Fruit fly (Drosophila melanogaster) Kc167 (cell line): Measurements from ENCODE around the gene Nep4.

ENCODE experiments used
- Myc ChIP-seq: fragments of >200 bp; optimal IDR thresholded peaks from 2 replicates; lab custom pipeline; 2017; ENCODE audit warnings: missing external identifiers
- Sin3A ChIP-seq: fragments of >200 bp; optimal IDR thresholded peaks from 2 replicates; lab custom pipeline; 2018; ENCODE audit warnings: missing external identifiers
- h ChIP-seq: fragments of >200 bp; optimal IDR thresholded peaks from 3 replicates; lab custom pipeline; 2018; ENCODE audit warnings: missing external identifiers
- insv ChIP-seq: fragments of >200 bp; optimal IDR thresholded peaks from 3 replicates; lab custom pipeline; 2018; ENCODE audit warnings: missing external identifiers
- psq ChIP-seq: fragments of >200 bp; optimal IDR thresholded peaks from 2 replicates; lab custom pipeline; 2017; ENCODE audit warnings: missing external identifiers
- ttk ChIP-seq: sonication (Bioruptor generic); optimal IDR thresholded peaks from 2 replicates; lab custom pipeline; 2017; ENCODE audit warnings: missing external identifiers

Nep4 gene

dm6 chr3R:20622297-20623168 lies 37.2 kb downstream of the Nep4 start:
- TF ChIP-seq Sin3A (lab: Kevin White, UChicago): no peak
- no peak for TF ChIP-seq Myc (lab: Kevin White, UChicago)
- no peak for TF ChIP-seq h
- TF ChIP-seq psq (lab: Kevin White, UChicago): no peak
- no peak for TF ChIP-seq ttk (lab: Kevin White, UChicago)
- TF ChIP-seq insv (lab: Kevin White, UChicago): no peak

dm6 chr3R:20621805-20622286 lies 37.9 kb downstream of the Nep4 start, which contains the start of gene H:
Gene H (plus strand): TSS chr3R:20621938.
- no peak for TF ChIP-seq h
- TF ChIP-seq Myc (lab: Kevin White, UChicago): no peak
- TF ChIP-seq Sin3A (lab: Kevin White, UChicago): no peak
- no peak for TF ChIP-seq insv (lab: Kevin White, UChicago)
- TF ChIP-seq psq (lab: Kevin White, UChicago): no peak

dm6 chr3R:20618947-20619346 lies 40.8 kb downstream of the Nep4 start:
- TF ChIP-seq h (no peak), insv (lab: Kevin White, UChicago) (no peak), Sin3A (lab: Kevin White, UChicago) (no peak), ttk (lab: Kevin White, UChicago) (no peak), Myc (lab: Kevin White, UChicago) (no peak), psq (lab: Kevin White, UChicago) (no peak)

dm6 chr3R:20617583-20617982 lies 42.1 kb downstream of the Nep4 start, which contains the start of gene CG5466:
Gene CG5466 (plus strand): TSS chr3R:20617883.
- TF ChIP-seq insv (lab: Kevin White, UChicago): no peak

- no peak for TF ChIP-seq insv (lab: Kevin White, UChicago)
- no peak for TF ChIP-seq Myc (lab: Kevin White, UChicago)
- TF ChIP-seq psq (lab: Kevin White, UChicago): no peak
- TF ChIP-seq Sin3A (lab: Kevin White, UChicago): no peak
- TF ChIP-seq ttk (lab: Kevin White, UChicago): no peak
- TF ChIP-seq h: no peak
Observed at dm6 chr3R:20616801-20617200, 42.9 kb downstream of the Nep4 start, which contains the start of gene CG15923. Gene CG15923 (minus strand): TSS chr3R:20616901.

dm6 chr3R:20608199-20608598 lies 51.5 kb downstream of the Nep4 start:
- TF ChIP-seq Myc (lab: Kevin White, UChicago) (no peak), insv (lab: Kevin White, UChicago) (no peak), psq (lab: Kevin White, UChicago) (no peak), Sin3A (lab: Kevin White, UChicago) (no peak), h (no peak), ttk (lab: Kevin White, UChicago) (no peak)

- TF ChIP-seq h (no peak), Myc (lab: Kevin White, UChicago) (no peak), psq (lab: Kevin White, UChicago) (no peak), insv (lab: Kevin White, UChicago) (no peak), ttk (lab: Kevin White, UChicago) (no peak), Sin3A (lab: Kevin White, UChicago) (no peak)
Observed at dm6 chr3R:20605562-20606155, 54.0 kb downstream of the Nep4 start.

- TF ChIP-seq psq (lab: Kevin White, UChicago) (no peak), Myc (lab: Kevin White, UChicago) (no peak), Sin3A (lab: Kevin White, UChicago) (no peak), insv (lab: Kevin White, UChicago) (no peak), h (no peak)
Observed at dm6 chr3R:20605078-20605477, 54.6 kb downstream of the Nep4 start.

- no peak for TF ChIP-seq insv (lab: Kevin White, UChicago)
- TF ChIP-seq h: no peak
- TF ChIP-seq Sin3A (lab: Kevin White, UChicago): no peak
- no peak for TF ChIP-seq ttk (lab: Kevin White, UChicago)
- TF ChIP-seq psq (lab: Kevin White, UChicago): no peak
- no peak for TF ChIP-seq Myc (lab: Kevin White, UChicago)
Observed at dm6 chr3R:20604078-20604477, 55.6 kb downstream of the Nep4 start.

- no peak for TF ChIP-seq ttk (lab: Kevin White, UChicago)
- no peak for TF ChIP-seq h
- no peak for TF ChIP-seq Sin3A (lab: Kevin White, UChicago)
- no peak for TF ChIP-seq Myc (lab: Kevin White, UChicago)
- no peak for TF ChIP-seq insv (lab: Kevin White, UChicago)
- TF ChIP-seq psq (lab: Kevin White, UChicago): no peak
Observed at dm6 chr3R:20602599-20602998, 57.1 kb downstream of the Nep4 start.
